Worm (Caenorhabditis elegans) whole organism, L1 larva: Measurements from ENCODE around the gene srr-10.

Experiments
- ces-1 ChIP-seq: fragments of 150-350 bp; optimal IDR thresholded peaks from 2 replicates; lab custom pipeline; 2014; ENCODE audit warnings: missing biosample characterization, missing genetic modification reagents, missing genetic modification characterization
- lin-13 ChIP-seq: fragments of 150-350 bp; optimal IDR thresholded peaks from 2 replicates; lab custom pipeline; 2014; ENCODE audit warnings: missing biosample characterization, missing genetic modification reagents, missing genetic modification characterization

- TF ChIP-seq ces-1 (GFP tag; lab: Kevin White, UChicago) (no peak), lin-13 (no peak)
These were observed 22.3 kb upstream of the srr-10 start, which contains the start of gene ZK105.13 for ce11 chrV:7713072-7713471.
